Fruit fly (Drosophila melanogaster) whole organism: ENCODE data around the gene CG4374.

Source experiments
- psq ChIP-seq: fragments of >200 bp; optimal IDR thresholded peaks from 2 replicates; lab custom pipeline; 2017
- usp ChIP-seq: fragments of >200 bp; optimal IDR thresholded peaks from 2 replicates; lab custom pipeline; 2017; ENCODE audit warnings: missing biosample characterization, missing genetic modification characterization, mixed read lengths

DNA sequence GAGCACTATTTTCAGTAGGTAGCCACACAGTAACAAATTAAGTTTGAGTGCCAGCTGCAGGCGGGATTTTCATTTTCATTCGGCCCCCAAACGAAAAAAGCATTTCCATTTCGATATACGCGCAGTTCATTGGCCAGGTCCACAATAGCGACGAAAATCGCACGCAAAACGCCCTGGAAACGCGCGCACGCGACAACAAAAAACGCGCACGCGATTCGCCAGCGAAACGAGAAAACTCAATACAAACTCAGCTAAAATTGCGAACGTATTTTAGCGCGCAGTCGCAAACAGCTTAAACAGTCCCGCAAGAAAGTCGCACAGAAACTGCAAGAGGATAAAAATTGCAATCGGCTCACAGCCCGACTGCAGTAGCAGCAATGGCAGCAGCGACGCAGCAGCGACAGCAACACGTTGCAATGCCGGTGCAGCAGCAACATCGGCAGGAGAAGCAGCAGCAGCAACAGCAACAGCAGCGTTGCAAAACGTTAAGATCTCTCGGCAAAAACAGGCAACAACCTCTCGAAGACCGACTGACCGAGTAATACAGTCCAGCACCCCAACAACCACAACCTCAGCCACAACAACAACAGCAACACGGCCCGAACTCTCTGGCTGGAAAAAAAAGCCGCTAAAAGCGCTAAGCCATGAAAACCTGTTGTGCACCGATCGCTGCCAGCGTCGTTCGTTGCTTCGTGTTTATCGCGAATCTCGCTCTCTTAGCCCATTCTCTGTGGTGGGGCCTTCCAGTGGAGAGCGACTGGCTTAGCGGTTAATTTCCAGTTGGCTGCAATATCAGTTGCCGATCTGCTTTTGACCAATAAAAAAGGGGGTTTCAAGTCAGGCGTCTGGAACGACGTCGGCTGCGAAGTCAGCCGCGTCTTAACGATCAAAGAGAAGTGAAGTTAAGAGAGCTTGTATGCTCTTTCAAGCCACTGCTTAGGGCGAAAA lies at the start of gene CG4374:
- TF ChIP-seq psq (no peak), usp (GFP tag; lab: Kevin White, UChicago) (no peak)
